Fruit fly (Drosophila melanogaster): Measurements from ENCODE around the gene CG32026.

- TF ChIP-seq CG1620 (GFP tag; optimal IDR thresholded peaks at IDR 0.05) (no peak), CG7101 (tag; optimal IDR thresholded peaks at IDR 0.05) (no peak), kay (GFP tag; ENCODE audit: borderline replicate concordance) (no peak), Crg-1 (GFP tag; optimal IDR thresholded peaks at IDR 0.05) (no peak), CG12768 (GFP tag; optimal IDR thresholded peaks at IDR 0.05) (no peak), CG14711 (tag; optimal IDR thresholded peaks at IDR 0.05) (no peak), toe (GFP tag; optimal IDR thresholded peaks at IDR 0.05) (no peak)
Observed at dm6 chr3L:8821708-8822660, 14.3 kb upstream of the CG32026 start.
